Worm (Caenorhabditis elegans) whole organism, early embryonic: ENCODE measurements around the gene ttr-1.

Source experiments
- B0310.2 ChIP-seq: sonication (generic microtip); optimal IDR thresholded peaks from 2 replicates; lab custom pipeline; 2016; ENCODE audit warnings: mild to moderate bottlenecking, missing genetic modification characterization, missing compliant biosample characterization
- F13C5.2 ChIP-seq: sonication (generic microtip); optimal IDR thresholded peaks from 2 replicates; lab custom pipeline; 2017; ENCODE audit warnings: mild to moderate bottlenecking, missing genetic modification characterization, inconsistent platforms, missing compliant biosample characterization
- aly-1 ChIP-seq: sonication (generic microtip); optimal IDR thresholded peaks from 2 replicates; lab custom pipeline; 2016; ENCODE audit warnings: missing genetic modification characterization, missing compliant biosample characterization
- ama-1 ChIP-seq: fragments of 150-350 bp; optimal IDR thresholded peaks from 2 replicates; lab custom pipeline; 2014
- ceh-13 ChIP-seq: fragments of 200-800 bp; sonication (Bioruptor generic); optimal IDR thresholded peaks from 2 replicates; lab custom pipeline; 2018; ENCODE audit warnings: mild to moderate bottlenecking, missing genetic modification characterization, missing compliant biosample characterization
- ceh-36 ChIP-seq: sonication (generic microtip); optimal IDR thresholded peaks from 2 replicates; lab custom pipeline; 2016; ENCODE audit warnings: missing genetic modification characterization, inconsistent platforms, missing compliant biosample characterization
- ets-7 ChIP-seq: sonication (generic microtip); optimal IDR thresholded peaks from 2 replicates; lab custom pipeline; 2016; ENCODE audit warnings: missing genotype, missing genetic modification characterization, missing compliant biosample characterization
- flt-1 ChIP-seq: fragments of 200-800 bp; sonication (Bioruptor generic); IDR thresholded peaks from 2 replicates; pipeline ENCODE4 v1.3.6; 2022; ENCODE audit warnings: missing genetic modification characterization, missing compliant biosample characterization
- hmbx-1 ChIP-seq: sonication (generic microtip); optimal IDR thresholded peaks from 2 replicates; lab custom pipeline; 2016; ENCODE audit warnings: mild to moderate bottlenecking, missing genetic modification characterization, missing compliant biosample characterization
- hmg-4 ChIP-seq: fragments of 200-800 bp; sonication (Bioruptor generic); optimal IDR thresholded peaks from 2 replicates; lab custom pipeline; 2018; ENCODE audit warnings: mild to moderate bottlenecking, missing genetic modification characterization, missing compliant biosample characterization
- hnd-1 ChIP-seq: sonication (generic microtip); optimal IDR thresholded peaks from 2 replicates; lab custom pipeline; 2016; ENCODE audit warnings: missing genetic modification characterization, missing compliant biosample characterization
- pes-1 ChIP-seq: fragments of 200-800 bp; sonication (Bioruptor generic); IDR thresholded peaks from 2 replicates; pipeline ENCODE4 v1.3.6; 2022; ENCODE audit warnings: missing genetic modification reagents, missing genetic modification characterization, missing compliant biosample characterization
- scrt-1 ChIP-seq: fragments of 200-800 bp; sonication (Bioruptor generic); IDR thresholded peaks from 2 replicates; pipeline ENCODE4 v1.3.6; 2022; ENCODE audit warnings: missing genetic modification characterization, missing compliant biosample characterization
- sea-1 ChIP-seq: fragments of 200-800 bp; sonication (Bioruptor generic); conservative IDR thresholded peaks from 2 replicates; pipeline ENCODE4 v1.3.6; 2022; ENCODE audit warnings: missing genetic modification characterization, missing compliant biosample characterization
- tbx-11 ChIP-seq: fragments of 200-800 bp; sonication (Bioruptor generic); IDR thresholded peaks from 2 replicates; pipeline ENCODE4 v1.3.6; 2022; ENCODE audit warnings: missing genetic modification characterization, missing compliant biosample characterization
- tbx-37 ChIP-seq: fragments of 200-800 bp; sonication (Bioruptor generic); conservative IDR thresholded peaks from 2 replicates; pipeline ENCODE4 v1.3.6; 2022; ENCODE audit warnings: missing genetic modification reagents, missing genetic modification characterization, missing compliant biosample characterization
- tra-4 ChIP-seq: sonication (generic microtip); optimal IDR thresholded peaks from 2 replicates; lab custom pipeline; 2017; ENCODE audit warnings: missing genetic modification characterization, missing compliant biosample characterization

Gene ttr-1

DNA sequence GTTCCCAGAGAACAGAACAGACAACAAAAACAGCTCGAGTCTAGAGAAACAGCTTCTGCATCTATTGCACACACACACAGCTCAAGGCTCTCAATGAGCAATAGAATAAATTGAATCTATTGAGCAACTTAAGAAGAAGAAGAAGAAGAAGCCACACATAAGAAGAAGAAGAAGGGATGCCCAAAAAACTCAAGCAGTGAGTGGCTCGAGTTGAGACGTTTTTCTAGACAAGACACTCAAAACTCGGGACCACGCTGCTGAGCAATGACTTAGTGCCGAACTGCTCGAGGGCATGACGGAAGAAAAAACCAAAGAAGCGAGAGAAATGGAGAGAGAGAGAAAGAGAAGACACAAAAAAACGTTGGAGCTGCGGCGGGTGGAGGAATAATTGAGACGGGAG, 23.6 kb upstream of the ttr-1 start:
- TF ChIP-seq ets-7 = no peak
- TF ChIP-seq ceh-36 = no peak
- TF ChIP-seq F13C5.2 (tag; lab: Kevin White, UChicago) = no peak
- TF ChIP-seq sea-1 = no peak
- no peak for TF ChIP-seq B0310.2 (tag; lab: Kevin White, UChicago)
- TF ChIP-seq tra-4 (tag; lab: Kevin White, UChicago) = no peak
- TF ChIP-seq pes-1 (GFP tag; lab: Robert Waterston, UW) = no peak
- TF ChIP-seq scrt-1 (GFP tag; lab: Robert Waterston, UW) = no peak
- no peak for TF ChIP-seq ama-1
- TF ChIP-seq aly-1 (tag; lab: Kevin White, UChicago) = no peak
- TF ChIP-seq hmg-4 (GFP tag; lab: Kevin White, UChicago) = no peak
- TF ChIP-seq hmbx-1 (tag; lab: Kevin White, UChicago) = no peak
- TF ChIP-seq hnd-1 = no peak
- no peak for TF ChIP-seq tbx-37 (GFP tag; lab: Robert Waterston, UW)
- TF ChIP-seq ceh-13 (GFP tag; lab: Kevin White, UChicago) = no peak
- no peak for TF ChIP-seq tbx-11

DNA sequence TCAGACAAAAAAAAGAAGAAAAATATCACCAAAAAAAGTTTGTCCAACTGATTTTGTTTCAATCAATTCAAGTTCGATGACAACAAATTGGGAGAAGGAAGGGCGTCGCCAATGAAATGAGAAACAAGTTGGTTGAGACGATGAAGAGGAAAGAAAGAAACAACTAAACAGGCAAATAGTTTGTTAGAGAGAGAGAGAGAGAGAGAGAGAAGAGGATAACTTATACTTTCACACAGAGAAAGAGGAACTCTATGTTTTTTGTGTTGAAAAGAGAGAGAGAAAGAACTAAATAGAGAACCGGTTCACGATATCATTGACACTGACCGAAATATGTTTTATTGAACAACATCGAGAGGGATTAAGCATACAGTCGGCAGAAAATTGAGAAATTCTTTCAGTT, 21.3 kb upstream of the ttr-1 start:
- TF ChIP-seq tbx-37 (GFP tag; lab: Robert Waterston, UW) (no peak), ets-7 (no peak), sea-1 (no peak), pes-1 (GFP tag; lab: Robert Waterston, UW) (no peak)

DNA sequence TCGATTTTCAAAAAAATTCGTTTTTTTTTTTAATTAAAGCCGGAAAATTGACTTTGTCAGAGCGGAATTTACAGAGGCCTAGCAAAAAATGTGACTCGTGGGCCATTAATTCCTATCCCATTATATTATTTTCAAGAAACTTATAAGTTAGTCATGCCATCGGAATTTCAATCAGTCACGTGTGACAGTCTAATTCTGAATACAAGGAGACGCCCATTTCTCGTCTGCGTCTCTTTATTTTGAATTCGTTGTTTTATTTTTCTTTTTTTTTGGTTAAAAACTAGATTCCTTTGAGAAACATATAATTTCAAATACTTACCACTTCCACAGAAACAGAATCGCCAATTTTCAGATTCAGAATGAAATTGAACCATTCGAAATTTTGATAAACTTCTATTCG, 20.1 kb upstream of the ttr-1 start:
- no peak for TF ChIP-seq ama-1
- TF ChIP-seq ceh-13 (GFP tag; lab: Kevin White, UChicago) = no peak
- TF ChIP-seq ceh-36 = no peak
- TF ChIP-seq tbx-37 (GFP tag; lab: Robert Waterston, UW) = no peak
- TF ChIP-seq tbx-11 = no peak
- TF ChIP-seq F13C5.2 (tag; lab: Kevin White, UChicago) = no peak
- no peak for TF ChIP-seq scrt-1 (GFP tag; lab: Robert Waterston, UW)
- no peak for TF ChIP-seq tra-4 (tag; lab: Kevin White, UChicago)
- TF ChIP-seq hmg-4 (GFP tag; lab: Kevin White, UChicago) = no peak

DNA sequence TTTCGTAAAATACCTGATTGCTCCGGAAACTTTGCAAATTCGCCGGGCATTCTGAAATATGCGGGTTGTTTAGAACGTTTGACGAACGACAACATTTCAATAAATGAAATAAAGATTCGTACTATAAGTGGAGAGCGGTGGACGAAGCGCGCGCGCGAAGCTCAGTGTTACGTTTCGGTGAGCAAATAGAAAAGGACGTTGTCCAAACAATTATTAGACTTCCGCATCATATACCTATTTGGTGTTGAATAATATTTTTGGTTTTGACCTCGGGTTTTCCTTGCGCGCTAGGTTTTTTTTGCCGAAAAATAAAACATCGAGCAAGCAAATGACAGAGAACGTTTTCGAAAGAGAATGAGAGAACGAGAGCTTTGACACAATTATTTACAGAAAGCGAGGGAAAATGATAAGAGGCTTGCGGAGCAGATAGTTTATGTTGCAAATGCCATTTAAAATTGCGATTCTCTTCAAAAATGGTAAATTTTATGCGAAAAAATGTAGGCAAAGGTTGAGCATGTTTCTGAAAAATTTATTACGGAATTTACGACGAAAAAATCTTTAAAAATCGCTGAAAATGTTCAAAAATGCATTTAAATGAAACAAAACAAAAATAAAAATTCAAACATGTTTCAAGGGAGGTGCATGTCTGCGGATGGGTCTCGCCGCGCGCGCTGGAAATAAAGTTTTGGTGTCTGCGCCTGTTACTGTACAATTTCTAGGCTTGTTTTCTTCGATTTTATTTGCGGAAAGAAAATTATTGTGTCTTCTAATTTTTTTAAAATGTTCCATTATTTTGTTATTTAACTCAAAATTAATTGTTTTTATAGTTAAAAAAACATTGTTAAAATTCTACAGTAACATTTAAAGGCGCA, 18.0 kb upstream of the ttr-1 start, which contains the start of the genes cyld-1 and F40F12.9:
Gene cyld-1 (minus strand): TSS at position 51 of the 872 bp plus-strand sequence.
Gene F40F12.9 (plus strand): TSS at position 721 of the 872 bp plus-strand sequence.
- TF ChIP-seq pes-1 (GFP tag; lab: Robert Waterston, UW) (no peak), hnd-1 (no peak), ceh-13 (GFP tag; lab: Kevin White, UChicago) (no peak), tbx-11 (no peak), ama-1 (no peak), flt-1 (GFP tag; lab: Robert Waterston, UW) (no peak), scrt-1 (GFP tag; lab: Robert Waterston, UW) (no peak), ceh-36 (no peak), ets-7 (no peak), B0310.2 (tag; lab: Kevin White, UChicago) (no peak), tra-4 (tag; lab: Kevin White, UChicago) (no peak), aly-1 (tag; lab: Kevin White, UChicago) (no peak), tbx-37 (GFP tag; lab: Robert Waterston, UW) (no peak), hmg-4 (GFP tag; lab: Kevin White, UChicago) (no peak), F13C5.2 (tag; lab: Kevin White, UChicago) (no peak), hmbx-1 (tag; lab: Kevin White, UChicago) (no peak), sea-1 (no peak)

DNA sequence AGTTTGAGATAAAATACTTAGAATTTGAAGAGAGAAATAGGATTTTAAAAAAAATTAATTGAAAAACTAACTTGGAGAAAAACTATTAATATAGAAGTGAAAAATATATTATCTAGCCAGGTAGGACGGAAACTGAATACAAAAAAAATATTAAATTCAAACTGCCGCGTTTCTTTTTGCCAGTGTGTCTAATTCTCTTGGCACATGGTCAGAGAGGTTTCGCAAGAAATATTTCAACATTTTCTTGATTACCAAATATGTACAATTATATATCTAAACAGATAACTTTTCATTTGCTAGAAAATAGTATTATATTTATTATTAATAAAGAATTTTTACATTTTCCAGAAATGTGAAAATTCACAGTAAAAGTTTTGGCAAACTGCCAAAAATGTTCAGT, 16.4 kb upstream of the ttr-1 start:
- TF ChIP-seq sea-1 = no peak
- no peak for TF ChIP-seq ceh-36
- TF ChIP-seq ets-7 = no peak
- TF ChIP-seq hmg-4 (GFP tag; lab: Kevin White, UChicago) = no peak
- no peak for TF ChIP-seq hnd-1
- TF ChIP-seq tbx-37 (GFP tag; lab: Robert Waterston, UW) = no peak
- no peak for TF ChIP-seq B0310.2 (tag; lab: Kevin White, UChicago)
- TF ChIP-seq flt-1 (GFP tag; lab: Robert Waterston, UW) = no peak

DNA sequence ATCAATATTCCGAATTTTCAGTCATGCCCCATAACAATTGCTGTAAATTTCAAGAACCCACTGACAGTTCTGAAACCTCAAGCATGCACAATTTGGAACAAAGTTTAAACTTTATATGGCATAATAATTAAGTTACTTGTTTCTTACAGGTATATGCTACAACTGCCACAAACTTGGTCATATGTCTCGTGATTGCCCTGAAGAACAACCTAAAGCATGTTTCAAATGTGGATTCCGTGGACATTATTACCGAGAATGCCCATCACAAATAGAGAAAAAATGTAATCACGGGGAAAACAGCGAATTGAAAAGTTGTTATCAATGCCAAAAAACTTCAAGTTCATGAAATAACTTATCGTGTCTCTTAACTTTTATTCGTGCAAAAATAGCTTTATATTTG, 15.9 kb upstream of the ttr-1 start:
- TF ChIP-seq scrt-1 (GFP tag; lab: Robert Waterston, UW) (no peak), ama-1 (no peak), ceh-13 (GFP tag; lab: Kevin White, UChicago) (no peak), pes-1 (GFP tag; lab: Robert Waterston, UW) (no peak), sea-1 (no peak), flt-1 (GFP tag; lab: Robert Waterston, UW) (no peak), tbx-11 (no peak), ceh-36 (no peak), tra-4 (tag; lab: Kevin White, UChicago) (no peak)

DNA sequence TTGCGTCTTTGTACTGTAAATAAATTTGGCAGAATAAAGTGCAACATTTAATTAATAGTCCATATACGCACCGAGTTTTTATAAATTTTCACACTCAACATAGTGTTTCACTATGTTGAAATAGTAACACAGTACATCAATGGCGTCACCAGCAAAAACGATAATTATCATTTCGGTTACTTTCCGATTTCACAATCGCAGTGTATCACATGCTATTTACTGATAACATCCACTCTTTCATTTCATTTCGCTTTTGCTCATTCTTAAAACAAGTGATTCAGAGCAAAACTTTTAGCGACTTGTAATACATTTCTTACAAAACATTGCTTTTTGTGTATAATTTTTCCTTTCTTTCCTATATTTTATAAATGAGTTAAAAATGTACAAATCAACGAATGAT, 15.2 kb upstream of the ttr-1 start, which contains the start of gene cbp-3:
Gene cbp-3 (plus strand): TSS at position 272 of the 400 bp plus-strand sequence.
- TF ChIP-seq F13C5.2 (tag; lab: Kevin White, UChicago) = no peak
- TF ChIP-seq ama-1 = no peak
- TF ChIP-seq aly-1 (tag; lab: Kevin White, UChicago) = no peak

DNA sequence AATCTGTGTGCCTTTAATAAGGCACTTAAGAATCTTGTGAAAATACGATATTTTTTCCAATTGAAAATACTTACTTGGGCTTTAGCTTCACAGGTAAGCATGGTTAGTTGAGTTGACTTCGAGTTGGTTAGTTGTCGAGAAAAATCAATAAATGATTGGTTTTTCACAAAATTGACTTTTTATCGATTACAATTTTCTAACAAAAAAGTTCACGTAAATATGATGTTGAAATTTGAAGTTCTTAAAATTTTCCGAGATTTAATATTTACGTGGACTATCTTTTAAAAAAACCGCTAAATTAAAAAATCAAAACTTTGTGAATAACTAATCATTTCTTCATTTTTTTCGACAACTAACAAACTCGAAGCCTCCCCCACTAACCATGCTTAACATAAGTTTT, 8.1 kb upstream of the ttr-1 start, which contains the start of gene F40F12.3:
Gene F40F12.3 (minus strand): TSS at position 101 of the 400 bp plus-strand sequence.
- no peak for TF ChIP-seq tbx-37 (GFP tag; lab: Robert Waterston, UW)
- TF ChIP-seq aly-1 (tag; lab: Kevin White, UChicago) = no peak
- TF ChIP-seq ceh-36 = no peak
- TF ChIP-seq flt-1 (GFP tag; lab: Robert Waterston, UW) = no peak
- no peak for TF ChIP-seq tbx-11
